Worm (Caenorhabditis elegans): ENCODE measurements around the gene daf-3.

- TF ChIP-seq mxl-1 (tag; optimal IDR thresholded peaks at IDR 0.05) (no peak), rpc-1 (optimal IDR thresholded peaks at IDR 0.05) (no peak), rpc-1 (tag; optimal IDR thresholded peaks at IDR 0.05) (no peak), efl-1 (GFP tag; optimal IDR thresholded peaks at IDR 0.05) (no peak), ekl-4 (GFP tag; IDR thresholded peaks at IDR 0.05) (no peak), lag-1 (GFP tag; IDR thresholded peaks at IDR 0.05) (no peak), snpc-4 (GFP tag; optimal IDR thresholded peaks at IDR 0.05) (no peak), snpc-4 (tag; optimal IDR thresholded peaks at IDR 0.05) (no peak), nfya-1 (tag; optimal IDR thresholded peaks at IDR 0.05; ENCODE audit: borderline replicate concordance, insufficient read depth) (no peak), unc-62 (GFP tag; optimal IDR thresholded peaks at IDR 0.05) (no peak), madf-10 (tag; optimal IDR thresholded peaks at IDR 0.05) (no peak), sea-2 (GFP tag; IDR thresholded peaks at IDR 0.05) (no peak), attf-3 (GFP tag; conservative IDR thresholded peaks at IDR 0.05) (no peak), ztf-26 (tag; optimal IDR thresholded peaks at IDR 0.05) (no peak)
Observed at ce11 chrX:790593-790992, 34.7 kb downstream of the daf-3 start.
